Fruit fly (Drosophila melanogaster) whole organism, embryonic: ENCODE data around the gene CG8292.

Experiments
- Abd-B ChIP-seq: fragments of 200-800 bp; sonication (Bioruptor generic); optimal IDR thresholded peaks from 2 replicates; lab custom pipeline; 2018; ENCODE audit warnings: missing biosample characterization, mild to moderate bottlenecking, missing genetic modification characterization, moderate library complexity
- Blimp-1 ChIP-seq: fragments of 200-800 bp; sonication (Bioruptor generic); optimal IDR thresholded peaks from 3 replicates; lab custom pipeline; 2018; ENCODE audit warnings: missing biosample characterization, missing genetic modification characterization, mild to moderate bottlenecking, moderate library complexity, missing genetic modification reagents
- BtbVII ChIP-seq: fragments of 200-800 bp; sonication (Bioruptor generic); optimal IDR thresholded peaks from 3 replicates; lab custom pipeline; 2017; ENCODE audit warnings: missing biosample characterization, mild to moderate bottlenecking, missing genetic modification characterization
- CG10209 ChIP-seq: fragments of 200-800 bp; sonication (Bioruptor generic); optimal IDR thresholded peaks from 3 replicates; lab custom pipeline; 2017; ENCODE audit warnings: missing biosample characterization, mild to moderate bottlenecking, missing genetic modification characterization, missing genetic modification reagents
- CG10462 ChIP-seq: fragments of 200-800 bp; sonication (Bioruptor generic); optimal IDR thresholded peaks from 2 replicates; lab custom pipeline; 2016; ENCODE audit warnings: missing biosample characterization, missing genetic modification characterization
- CG13287 ChIP-seq: fragments of 200-800 bp; sonication (Bioruptor generic); IDR thresholded peaks from 2 replicates; pipeline ENCODE4 v1.3.6; 2022; ENCODE audit warnings: missing biosample characterization, missing genetic modification characterization; ENCODE audit not compliant: partially characterized antibody
- CG13296 ChIP-seq: fragments of 200-800 bp; sonication (Bioruptor generic); optimal IDR thresholded peaks from 3 replicates; lab custom pipeline; 2018; ENCODE audit warnings: missing biosample characterization, mild to moderate bottlenecking, missing genetic modification characterization
- CG2129 ChIP-seq: fragments of 200-800 bp; sonication (Bioruptor generic); IDR thresholded peaks from 2 replicates; pipeline ENCODE4 v1.3.6; 2022; ENCODE audit warnings: missing biosample characterization, missing genetic modification characterization; ENCODE audit not compliant: partially characterized antibody
- CG2712 ChIP-seq: fragments of 200-800 bp; optimal IDR thresholded peaks from 3 replicates; lab custom pipeline; 2019; ENCODE audit warnings: missing biosample characterization, mild to moderate bottlenecking, missing genetic modification characterization, moderate library complexity
- CG30403 ChIP-seq: fragments of 200-800 bp; sonication (Bioruptor generic); optimal IDR thresholded peaks from 3 replicates; lab custom pipeline; 2016; ENCODE audit warnings: missing biosample characterization, missing genetic modification characterization
- CG31224 ChIP-seq: fragments of 200-800 bp; sonication (Bioruptor generic); IDR thresholded peaks from 2 replicates; pipeline ENCODE4 v1.3.6; 2022; ENCODE audit warnings: missing biosample characterization, missing genetic modification characterization
- CG4328 ChIP-seq: fragments of 200-800 bp; sonication (Bioruptor generic); optimal IDR thresholded peaks from 3 replicates; lab custom pipeline; 2017; ENCODE audit warnings: missing biosample characterization, missing genetic modification reagents, missing genetic modification characterization
- CG5245 ChIP-seq: fragments of 200-800 bp; sonication (Bioruptor generic); optimal IDR thresholded peaks from 3 replicates; lab custom pipeline; 2016; ENCODE audit warnings: missing biosample characterization, missing genetic modification characterization
- CG6854 ChIP-seq: fragments of 200-800 bp; sonication (Bioruptor generic); optimal IDR thresholded peaks from 3 replicates; lab custom pipeline; 2017; ENCODE audit warnings: missing biosample characterization, mild to moderate bottlenecking, missing genetic modification characterization
- CG8089 ChIP-seq: fragments of 200-800 bp; sonication (Bioruptor generic); optimal IDR thresholded peaks from 3 replicates; lab custom pipeline; 2016; ENCODE audit warnings: missing biosample characterization, missing genetic modification characterization
- CG8359 ChIP-seq: fragments of 200-800 bp; sonication (Bioruptor generic); optimal IDR thresholded peaks from 2 replicates; lab custom pipeline; 2017; ENCODE audit warnings: missing biosample characterization, mild to moderate bottlenecking, missing genetic modification characterization, borderline replicate concordance
- D19B ChIP-seq: fragments of 200-800 bp; sonication (Bioruptor generic); optimal IDR thresholded peaks from 2 replicates; lab custom pipeline; 2017; ENCODE audit warnings: missing biosample characterization, mild to moderate bottlenecking, missing genetic modification characterization
- Drgx ChIP-seq: fragments of 200-800 bp; sonication (Bioruptor generic); IDR thresholded peaks from 2 replicates; pipeline ENCODE4 v1.3.6; 2022; ENCODE audit warnings: missing biosample characterization, missing genetic modification characterization
- E2f2 ChIP-seq: fragments of 200-800 bp; sonication (Bioruptor generic); IDR thresholded peaks from 2 replicates; pipeline ENCODE4 v1.3.6; 2022; ENCODE audit warnings: missing biosample characterization, missing genetic modification characterization
- HHEX ChIP-seq: fragments of 200-800 bp; sonication (Bioruptor generic); optimal IDR thresholded peaks from 3 replicates; lab custom pipeline; 2017; ENCODE audit warnings: missing biosample characterization, mild to moderate bottlenecking, missing genetic modification characterization, missing genetic modification reagents
- HLHmδ ChIP-seq: fragments of 200-800 bp; sonication (Bioruptor generic); optimal IDR thresholded peaks from 2 replicates; lab custom pipeline; 2018; ENCODE audit warnings: missing biosample characterization, mild to moderate bottlenecking, missing genetic modification characterization, moderate library complexity
- Hand ChIP-seq: fragments of 200-800 bp; sonication (Bioruptor generic); optimal IDR thresholded peaks from 2 replicates; lab custom pipeline; 2017; ENCODE audit warnings: mild to moderate bottlenecking, missing biosample characterization, missing genetic modification reagents, missing genetic modification characterization
- Hey ChIP-seq: fragments of 200-800 bp; sonication (Bioruptor generic); optimal IDR thresholded peaks from 3 replicates; lab custom pipeline; 2018; ENCODE audit warnings: missing biosample characterization, mild to moderate bottlenecking, missing genetic modification characterization
- HmgZ ChIP-seq: fragments of 200-800 bp; sonication (Bioruptor generic); optimal IDR thresholded peaks from 2 replicates; lab custom pipeline; 2018; ENCODE audit warnings: missing biosample characterization, mild to moderate bottlenecking, missing genetic modification characterization
- Hr78 ChIP-seq, 2 experiments: fragments of 200-800 bp in 1 of 2; fragments of >200 bp in 1 of 2; sonication (Bioruptor generic) in 1 of 2; optimal IDR thresholded peaks; 2 replicates each; lab custom pipeline; 2017 to 2019; ENCODE audit warnings: missing biosample characterization in 2 of 2, missing genetic modification characterization in 2 of 2, mild to moderate bottlenecking in 1 of 2, moderate library complexity in 1 of 2
- Lim3 ChIP-seq: fragments of 200-800 bp; sonication (Bioruptor generic); IDR thresholded peaks from 2 replicates; pipeline ENCODE4 v1.3.6; 2022; ENCODE audit warnings: missing biosample characterization, missing genetic modification characterization
- MBD-R2 ChIP-seq: fragments of 200-800 bp; sonication (Bioruptor generic); IDR thresholded peaks from 2 replicates; pipeline ENCODE4 v1.3.6; 2022; ENCODE audit warnings: missing biosample characterization, missing genetic modification characterization
- Mad ChIP-seq: fragments of 200-800 bp; sonication (Bioruptor generic); optimal IDR thresholded peaks from 2 replicates; lab custom pipeline; 2016; ENCODE audit warnings: missing biosample characterization, missing genetic modification characterization
- Nf-YB ChIP-seq: fragments of 200-800 bp; sonication (Bioruptor generic); optimal IDR thresholded peaks from 3 replicates; lab custom pipeline; 2019; ENCODE audit warnings: missing biosample characterization, mild to moderate bottlenecking, missing genetic modification characterization, moderate library complexity
- Poxn ChIP-seq: fragments of 200-800 bp; sonication (Bioruptor generic); IDR thresholded peaks from 2 replicates; pipeline ENCODE4 v1.3.6; 2022; ENCODE audit warnings: missing biosample characterization, missing genetic modification characterization
- Sin3A ChIP-seq: fragments of >200 bp; optimal IDR thresholded peaks from 2 replicates; lab custom pipeline; 2018
- Sry-β ChIP-seq: fragments of 200-800 bp; sonication (Bioruptor generic); optimal IDR thresholded peaks from 2 replicates; lab custom pipeline; 2018; ENCODE audit warnings: missing biosample characterization, mild to moderate bottlenecking, missing genetic modification characterization, moderate library complexity
- Stat92E ChIP-seq, 3 experiments: fragments of >200 bp in 2 of 3; fragments of 200-800 bp in 1 of 3; sonication (Bioruptor generic) in 1 of 3; optimal IDR thresholded peaks; 2 replicates each; lab custom pipeline; 2017 to 2019; ENCODE audit warnings: missing biosample characterization in 3 of 3, missing genetic modification characterization in 3 of 3, mild to moderate bottlenecking in 1 of 3, moderate library complexity in 1 of 3
- amos ChIP-seq: fragments of 200-800 bp; sonication (Bioruptor generic); IDR thresholded peaks from 2 replicates; pipeline ENCODE4 v1.3.6; 2022; ENCODE audit warnings: missing biosample characterization, missing genetic modification characterization; ENCODE audit not compliant: partially characterized antibody
- bab2 ChIP-seq: fragments of 200-800 bp; sonication (Bioruptor generic); optimal IDR thresholded peaks from 2 replicates; lab custom pipeline; 2016; ENCODE audit warnings: missing biosample characterization, missing genetic modification characterization
- dati ChIP-seq: fragments of 200-800 bp; sonication (Bioruptor generic); IDR thresholded peaks from 2 replicates; pipeline ENCODE4 v1.3.6; 2022; ENCODE audit warnings: missing biosample characterization, missing genetic modification characterization
- disco-r ChIP-seq: fragments of 200-800 bp; sonication (Bioruptor generic); optimal IDR thresholded peaks from 2 replicates; lab custom pipeline; 2016; ENCODE audit warnings: missing biosample characterization, missing genetic modification characterization
- exex ChIP-seq: fragments of 200-800 bp; sonication (Bioruptor generic); optimal IDR thresholded peaks from 4 replicates; lab custom pipeline; 2018; ENCODE audit warnings: missing biosample characterization, mild to moderate bottlenecking, missing genetic modification characterization, moderate library complexity
- fd3F ChIP-seq: fragments of 200-800 bp; sonication (Bioruptor generic); optimal IDR thresholded peaks from 2 replicates; lab custom pipeline; 2018; ENCODE audit warnings: missing biosample characterization, mild to moderate bottlenecking, missing genetic modification characterization, moderate library complexity
- fd64A ChIP-seq: fragments of 200-800 bp; sonication (Bioruptor generic); optimal IDR thresholded peaks from 3 replicates; lab custom pipeline; 2018; ENCODE audit warnings: missing biosample characterization, mild to moderate bottlenecking, missing genetic modification characterization
- insv ChIP-seq, 2 experiments: fragments of 200-800 bp; sonication (Bioruptor generic); optimal IDR thresholded peaks; 3 replicates each; lab custom pipeline; 2016 to 2018; ENCODE audit warnings: missing biosample characterization in 2 of 2, missing genetic modification characterization in 2 of 2
- nau ChIP-seq: fragments of 200-800 bp; sonication (Bioruptor generic); optimal IDR thresholded peaks from 3 replicates; lab custom pipeline; 2017; ENCODE audit warnings: missing biosample characterization, mild to moderate bottlenecking, missing genetic modification characterization, missing genetic modification reagents
- nerfin-1 ChIP-seq: fragments of 200-800 bp; sonication (Bioruptor generic); optimal IDR thresholded peaks from 3 replicates; lab custom pipeline; 2019; ENCODE audit warnings: missing biosample characterization, mild to moderate bottlenecking, missing genetic modification characterization, moderate library complexity
- psq ChIP-seq: fragments of 200-800 bp; sonication (Bioruptor generic); optimal IDR thresholded peaks from 2 replicates; lab custom pipeline; 2017; ENCODE audit warnings: missing biosample characterization, missing genetic modification characterization
- ro ChIP-seq: fragments of 200-800 bp; sonication (Bioruptor generic); IDR thresholded peaks from 2 replicates; pipeline ENCODE4 v1.3.6; 2022; ENCODE audit warnings: missing biosample characterization, missing genetic modification characterization
- scrt ChIP-seq: fragments of 200-800 bp; sonication (Bioruptor generic); optimal IDR thresholded peaks from 2 replicates; lab custom pipeline; 2018; ENCODE audit warnings: missing biosample characterization, mild to moderate bottlenecking, missing genetic modification characterization, moderate library complexity
- sens ChIP-seq: fragments of 200-800 bp; sonication (Bioruptor generic); peaks from one replicate; lab custom pipeline; 2016; ENCODE audit warnings: missing biosample characterization, missing genetic modification characterization
- slou ChIP-seq: fragments of 200-800 bp; sonication (Bioruptor generic); optimal IDR thresholded peaks from 3 replicates; lab custom pipeline; 2016; ENCODE audit warnings: missing biosample characterization, missing genetic modification characterization
- sob ChIP-seq: fragments of 200-800 bp; sonication (Bioruptor generic); IDR thresholded peaks from 2 replicates; pipeline ENCODE4 v1.3.6; 2022; ENCODE audit warnings: missing biosample characterization, missing genetic modification characterization
- ssp ChIP-seq: fragments of 200-800 bp; sonication (Bioruptor generic); IDR thresholded peaks from 2 replicates; pipeline ENCODE4 v1.3.6; 2022; ENCODE audit warnings: missing biosample characterization, missing genetic modification characterization
- zfh1 ChIP-seq: fragments of 200-800 bp; sonication (Bioruptor generic); IDR thresholded peaks from 3 replicates; pipeline ENCODE4 v1.3.6; 2022; ENCODE audit warnings: missing biosample characterization, missing genetic modification characterization

The CG8292 gene

DNA sequence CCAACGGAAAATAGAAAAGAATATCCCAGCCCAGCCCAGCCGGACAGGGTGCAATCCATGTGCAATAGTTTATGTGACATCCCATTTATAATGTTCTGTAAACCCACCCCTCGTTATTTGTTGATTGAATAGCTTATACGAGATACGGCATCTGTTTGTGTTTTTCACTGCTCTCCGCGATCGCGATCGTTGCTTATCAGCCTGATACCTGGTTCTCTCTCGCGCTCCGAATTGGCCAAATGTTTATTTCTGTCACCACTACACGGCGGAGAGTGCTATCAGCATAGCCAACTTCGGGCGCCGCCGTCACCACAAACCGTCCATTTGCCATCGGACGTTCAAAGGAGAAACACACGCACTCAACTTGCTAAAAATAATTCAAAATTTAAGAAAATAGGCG, 3.8 kb downstream of the CG8292 start, which contains the start of gene CG8353 (continued):
- TF ChIP-seq exex (tag; lab: Kevin White, UChicago) (peak; percentile 52), CG10209 (no peak), nerfin-1 (tag; lab: Kevin White, UChicago) (no peak), CG10462 (GFP tag; lab: Kevin White, UChicago) (no peak), MBD-R2 (0 out of 2 replicates have a peak, but pooled peaks have one; percentile 23), Hey (tag; lab: Kevin White, UChicago) (no peak), sob (GFP tag; lab: Robert Waterston, UW) (no peak), disco-r (GFP tag; lab: Kevin White, UChicago) (no peak), dati (GFP tag; lab: Robert Waterston, UW) (no peak), Nf-YB (GFP tag; lab: Kevin White, UChicago) (no peak), CG31224 (GFP tag; lab: Robert Waterston, UW) (no peak), bab2 (GFP tag; lab: Kevin White, UChicago) (no peak), CG4328 (GFP tag; lab: Kevin White, UChicago) (no peak), sens (GFP tag; lab: Kevin White, UChicago) (no peak), psq (GFP tag; lab: Kevin White, UChicago) (no peak), D19B (GFP tag; lab: Kevin White, UChicago) (no peak), Sin3A (no peak), CG30403 (no peak), ssp (GFP tag; lab: Robert Waterston, UW) (no peak), BtbVII (GFP tag; lab: Kevin White, UChicago) (no peak), Hr78 (GFP tag; optimal IDR thresholded peaks at IDR 0.05; lab: Kevin White, UChicago) (no peak), HLHmδ (GFP tag; lab: Kevin White, UChicago) (no peak), CG5245 (GFP tag; lab: Kevin White, UChicago) (no peak), HHEX (no peak), E2f2 (GFP tag; lab: Robert Waterston, UW) (no peak), ro (GFP tag; lab: Robert Waterston, UW) (no peak), Hand (GFP tag; lab: Kevin White, UChicago) (no peak), CG2712 (tag; lab: Kevin White, UChicago) (no peak), amos (GFP tag; lab: Robert Waterston, UW) (no peak), Poxn (GFP tag; lab: Robert Waterston, UW) (no peak), Sry-β (GFP tag; lab: Kevin White, UChicago) (no peak), scrt (GFP tag; lab: Kevin White, UChicago) (no peak), CG13287 (GFP tag; lab: Robert Waterston, UW) (0 out of 2 replicates have a peak, but pooled peaks have one; percentile 20), Blimp-1 (GFP tag; lab: Kevin White, UChicago) (no peak), Stat92E (GFP tag; optimal IDR thresholded peaks at IDR 0.05; lab: Kevin White, UChicago) (no peak), zfh1 (GFP tag; lab: Robert Waterston, UW) (0 out of 3 replicates have a peak, but pooled peaks have one; percentile 50), insv (GFP tag; optimal IDR thresholded peaks at IDR 0.05; lab: Kevin White, UChicago) (no peak), Drgx (GFP tag; lab: Robert Waterston, UW) (peak; percentile 15; the same call in 1 of the 2 replicates), HmgZ (tag; lab: Kevin White, UChicago) (peak; percentile 52), CG8359 (GFP tag; lab: Kevin White, UChicago) (no peak), CG6854 (GFP tag; lab: Kevin White, UChicago) (peak; percentile 27), nau (GFP tag; lab: Kevin White, UChicago) (no peak), CG8089 (GFP tag; lab: Kevin White, UChicago) (no peak), Lim3 (no peak), fd64A (GFP tag; lab: Kevin White, UChicago) (no peak), slou (GFP tag; lab: Kevin White, UChicago) (no peak), CG2129 (GFP tag; lab: Robert Waterston, UW) (no peak), Mad (GFP tag; lab: Kevin White, UChicago) (no peak), CG13296 (GFP tag; lab: Kevin White, UChicago) (no peak), fd3F (no peak), Abd-B (GFP tag; lab: Kevin White, UChicago) (no peak)
